Worm (Caenorhabditis elegans) whole organism, L2 larva: ENCODE data around the gene npr-20.

Source experiments
- gmeb-1 ChIP-seq: fragments of 150-350 bp; optimal IDR thresholded peaks from 2 replicates; lab custom pipeline; 2014; ENCODE audit warnings: missing biosample characterization, missing genetic modification characterization
- mdl-1 ChIP-seq, 2 experiments: fragments of 150-350 bp in 1 of 2; sonication (generic microtip) in 1 of 2; optimal IDR thresholded peaks; 2 replicates each; lab custom pipeline; 2017; ENCODE audit warnings: missing biosample characterization in 2 of 2, missing genetic modification characterization in 2 of 2

DNA sequence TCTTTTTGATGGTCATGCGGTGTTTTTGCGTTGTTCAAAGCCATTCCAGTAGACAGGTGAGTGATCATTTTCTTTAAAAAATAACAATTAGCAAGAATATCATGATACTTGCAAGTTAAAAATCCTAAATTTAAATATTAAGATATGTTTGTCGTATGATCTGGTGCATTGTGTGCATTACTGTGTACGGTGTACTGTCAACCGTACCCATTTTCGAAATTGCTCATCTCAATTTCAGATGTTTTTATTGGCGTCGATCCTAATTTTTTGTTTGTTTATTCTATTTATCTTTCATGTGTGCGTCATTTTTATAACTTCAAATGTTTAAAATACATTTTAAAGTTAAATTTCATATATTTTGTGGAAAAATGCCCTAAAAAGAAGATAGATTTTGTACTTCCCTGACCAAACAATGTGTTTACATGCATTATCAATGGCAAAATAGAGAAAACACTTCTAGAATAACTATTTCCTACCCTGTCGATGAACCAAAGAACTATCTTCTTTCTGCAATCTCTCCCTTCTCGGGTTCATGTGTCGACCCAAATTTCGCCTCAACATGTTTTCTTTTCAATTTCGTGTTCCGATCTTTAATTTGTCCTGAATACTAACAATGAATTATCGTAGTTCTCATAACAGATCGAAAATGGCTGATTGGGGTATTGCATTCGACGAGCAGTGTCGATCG lies 19.4 kb upstream of the npr-20 start, which contains the start of the genes T07D4.5 and ddx-19:
- peak; percentile 29 for TF ChIP-seq gmeb-1 (tag; lab: Kevin White, UChicago)
- no peak for TF ChIP-seq mdl-1 (tag; optimal IDR thresholded peaks at IDR 0.05; lab: Kevin White, UChicago)
